Fruit fly (Drosophila melanogaster) whole organism, embryonic: ENCODE measurements around the gene CG13995.

Experiments used
- Atf6 ChIP-seq: fragments of 200-800 bp; sonication (Bioruptor generic); IDR thresholded peaks from 2 replicates; pipeline ENCODE4 v1.3.6; 2022; ENCODE audit warnings: missing biosample characterization, missing genetic modification characterization
- Blimp-1 ChIP-seq: fragments of 200-800 bp; sonication (Bioruptor generic); optimal IDR thresholded peaks from 3 replicates; lab custom pipeline; 2018; ENCODE audit warnings: missing biosample characterization, missing genetic modification characterization, mild to moderate bottlenecking, moderate library complexity, missing genetic modification reagents
- CG10274 ChIP-seq: fragments of 200-800 bp; sonication (Bioruptor generic); optimal IDR thresholded peaks from 3 replicates; lab custom pipeline; 2017; ENCODE audit warnings: missing biosample characterization, mild to moderate bottlenecking, missing genetic modification characterization
- CG12299 ChIP-seq: fragments of 200-800 bp; sonication (Bioruptor generic); optimal IDR thresholded peaks from 2 replicates; lab custom pipeline; 2018; ENCODE audit warnings: missing biosample characterization, mild to moderate bottlenecking, missing genetic modification characterization
- CG13424 ChIP-seq: fragments of 200-800 bp; sonication (Bioruptor generic); optimal IDR thresholded peaks from 2 replicates; lab custom pipeline; 2019; ENCODE audit warnings: missing biosample characterization, mild to moderate bottlenecking, missing genetic modification characterization, moderate library complexity
- CG14667 ChIP-seq: fragments of 200-800 bp; sonication (Bioruptor generic); IDR thresholded peaks from 2 replicates; pipeline ENCODE4 v1.3.6; 2022; ENCODE audit warnings: missing biosample characterization, missing genetic modification characterization
- CG14860 ChIP-seq: fragments of 200-800 bp; sonication (Bioruptor generic); IDR thresholded peaks from 3 replicates; pipeline ENCODE4 v1.3.6; 2022; ENCODE audit warnings: missing biosample characterization, missing genetic modification characterization; ENCODE audit not compliant: partially characterized antibody
- CG15073 ChIP-seq: fragments of 200-800 bp; sonication (Bioruptor generic); optimal IDR thresholded peaks from 2 replicates; lab custom pipeline; 2016; ENCODE audit warnings: missing biosample characterization, missing genetic modification characterization
- CG16779 ChIP-seq: fragments of 200-800 bp; sonication (Bioruptor generic); IDR thresholded peaks from 2 replicates; pipeline ENCODE4 v1.3.6; 2022; ENCODE audit warnings: missing biosample characterization, missing genetic modification characterization
- CG30020 ChIP-seq: fragments of 200-800 bp; optimal IDR thresholded peaks from 2 replicates; lab custom pipeline; 2019; ENCODE audit warnings: missing biosample characterization, mild to moderate bottlenecking, missing genetic modification characterization, moderate library complexity
- CG31224 ChIP-seq: fragments of 200-800 bp; sonication (Bioruptor generic); IDR thresholded peaks from 2 replicates; pipeline ENCODE4 v1.3.6; 2022; ENCODE audit warnings: missing biosample characterization, missing genetic modification characterization
- CG32772 ChIP-seq: fragments of 200-800 bp; sonication (Bioruptor generic); IDR thresholded peaks from 2 replicates; pipeline ENCODE4 v1.3.6; 2022; ENCODE audit warnings: missing biosample characterization, missing genetic modification characterization
- CG3838 ChIP-seq: fragments of 200-800 bp; sonication (Bioruptor generic); optimal IDR thresholded peaks from 3 replicates; lab custom pipeline; 2016; ENCODE audit warnings: missing biosample characterization, missing genetic modification characterization
- CG4328 ChIP-seq: fragments of 200-800 bp; sonication (Bioruptor generic); optimal IDR thresholded peaks from 3 replicates; lab custom pipeline; 2017; ENCODE audit warnings: missing biosample characterization, missing genetic modification reagents, missing genetic modification characterization
- CG4820 ChIP-seq: fragments of 200-800 bp; sonication (Bioruptor generic); optimal IDR thresholded peaks from 3 replicates; lab custom pipeline; 2016; ENCODE audit warnings: missing biosample characterization, missing genetic modification characterization
- CG9727 ChIP-seq: fragments of 200-800 bp; sonication (Bioruptor generic); optimal IDR thresholded peaks from 3 replicates; lab custom pipeline; 2017; ENCODE audit warnings: missing biosample characterization, mild to moderate bottlenecking, missing genetic modification characterization
- Dek ChIP-seq: fragments of 200-800 bp; sonication (Bioruptor generic); optimal IDR thresholded peaks from 3 replicates; lab custom pipeline; 2019; ENCODE audit warnings: missing biosample characterization, mild to moderate bottlenecking, missing genetic modification characterization, moderate library complexity
- Dll ChIP-seq: fragments of 200-800 bp; sonication (Bioruptor generic); IDR thresholded peaks from 4 replicates; pipeline ENCODE4 v1.3.6; 2022; ENCODE audit warnings: missing biosample characterization, missing genetic modification characterization; ENCODE audit not compliant: partially characterized antibody
- Doc2 ChIP-seq: fragments of 200-800 bp; sonication (Bioruptor generic); IDR thresholded peaks from 2 replicates; pipeline ENCODE4 v1.3.6; 2022; ENCODE audit warnings: missing biosample characterization, missing genetic modification characterization
- Gug ChIP-seq: fragments of 200-800 bp; sonication (Bioruptor generic); IDR thresholded peaks from 4 replicates; pipeline ENCODE4 v1.3.6; 2022; ENCODE audit warnings: missing biosample characterization, missing genetic modification characterization
- HmgD ChIP-seq: fragments of 200-800 bp; sonication (Bioruptor generic); optimal IDR thresholded peaks from 3 replicates; lab custom pipeline; 2016; ENCODE audit warnings: missing biosample characterization, missing genetic modification characterization
- HmgZ ChIP-seq: fragments of 200-800 bp; sonication (Bioruptor generic); optimal IDR thresholded peaks from 2 replicates; lab custom pipeline; 2018; ENCODE audit warnings: missing biosample characterization, mild to moderate bottlenecking, missing genetic modification characterization
- Hr78 ChIP-seq, 2 experiments: fragments of 200-800 bp in 1 of 2; fragments of >200 bp in 1 of 2; sonication (Bioruptor generic) in 1 of 2; optimal IDR thresholded peaks; 2 replicates each; lab custom pipeline; 2017 to 2019; ENCODE audit warnings: missing biosample characterization in 2 of 2, missing genetic modification characterization in 2 of 2, mild to moderate bottlenecking in 1 of 2, moderate library complexity in 1 of 2
- MBD-R2 ChIP-seq: fragments of 200-800 bp; sonication (Bioruptor generic); IDR thresholded peaks from 2 replicates; pipeline ENCODE4 v1.3.6; 2022; ENCODE audit warnings: missing biosample characterization, missing genetic modification characterization
- Meics ChIP-seq: fragments of 200-800 bp; sonication (Bioruptor generic); optimal IDR thresholded peaks from 2 replicates; lab custom pipeline; 2017; ENCODE audit warnings: missing biosample characterization, mild to moderate bottlenecking, missing genetic modification characterization
- Nf-YC ChIP-seq: fragments of 200-800 bp; optimal IDR thresholded peaks from 3 replicates; lab custom pipeline; 2019; ENCODE audit warnings: missing biosample characterization, mild to moderate bottlenecking, missing genetic modification characterization, moderate library complexity
- NfI ChIP-seq: fragments of 200-800 bp; sonication (Bioruptor generic); optimal IDR thresholded peaks from 3 replicates; lab custom pipeline; 2018; ENCODE audit warnings: missing biosample characterization, mild to moderate bottlenecking, missing genetic modification characterization, moderate library complexity
- Oaz ChIP-seq: fragments of 200-800 bp; sonication (Bioruptor generic); IDR thresholded peaks from 2 replicates; pipeline ENCODE4 v1.3.6; 2022; ENCODE audit warnings: missing biosample characterization, missing genetic modification characterization
- Oli ChIP-seq: fragments of 200-800 bp; sonication (Bioruptor generic); optimal IDR thresholded peaks from 2 replicates; lab custom pipeline; 2018; ENCODE audit warnings: missing biosample characterization, mild to moderate bottlenecking, missing genetic modification characterization, moderate library complexity
- Opbp ChIP-seq: fragments of 200-800 bp; sonication (Bioruptor generic); IDR thresholded peaks from 3 replicates; pipeline ENCODE4 v1.3.6; 2022; ENCODE audit warnings: missing biosample characterization, missing genetic modification characterization; ENCODE audit not compliant: partially characterized antibody
- Six4 ChIP-seq: fragments of 200-800 bp; sonication (Bioruptor generic); optimal IDR thresholded peaks from 2 replicates; lab custom pipeline; 2016; ENCODE audit warnings: missing biosample characterization, missing genetic modification characterization
- Stat92E ChIP-seq, 3 experiments: fragments of >200 bp in 2 of 3; fragments of 200-800 bp in 1 of 3; sonication (Bioruptor generic) in 1 of 3; optimal IDR thresholded peaks; 2 replicates each; lab custom pipeline; 2017 to 2019; ENCODE audit warnings: missing biosample characterization in 3 of 3, missing genetic modification characterization in 3 of 3, mild to moderate bottlenecking in 1 of 3, moderate library complexity in 1 of 3
- ab ChIP-seq: fragments of 200-800 bp; sonication (Bioruptor generic); optimal IDR thresholded peaks from 2 replicates; lab custom pipeline; 2016; ENCODE audit warnings: missing biosample characterization, missing genetic modification characterization
- ara ChIP-seq: fragments of 200-800 bp; sonication (Bioruptor generic); IDR thresholded peaks from 2 replicates; pipeline ENCODE4 v1.3.6; 2022; ENCODE audit warnings: missing biosample characterization, missing genetic modification characterization
- az2 ChIP-seq: fragments of 200-800 bp; sonication (Bioruptor generic); optimal IDR thresholded peaks from 3 replicates; lab custom pipeline; 2016; ENCODE audit warnings: missing biosample characterization, missing genetic modification characterization
- bbx ChIP-seq: fragments of 200-800 bp; sonication (Bioruptor generic); IDR thresholded peaks from 2 replicates; pipeline ENCODE4 v1.3.6; 2022; ENCODE audit warnings: missing biosample characterization, missing genetic modification characterization; ENCODE audit not compliant: partially characterized antibody
- bigmax ChIP-seq: fragments of 200-800 bp; sonication (Bioruptor generic); optimal IDR thresholded peaks from 2 replicates; lab custom pipeline; 2018; ENCODE audit warnings: missing biosample characterization, mild to moderate bottlenecking, missing genetic modification characterization
- cas ChIP-seq: fragments of 200-800 bp; sonication (Bioruptor generic); IDR thresholded peaks from 2 replicates; pipeline ENCODE4 v1.3.6; 2022; ENCODE audit warnings: missing biosample characterization, missing genetic modification characterization
- crol ChIP-seq: fragments of 200-800 bp; sonication (Bioruptor generic); IDR thresholded peaks from 2 replicates; pipeline ENCODE4 v1.3.6; 2022; ENCODE audit warnings: missing biosample characterization, missing genetic modification characterization
- dpn ChIP-seq, 2 experiments: fragments of 200-800 bp; sonication (Bioruptor generic); optimal IDR thresholded peaks; 3 replicates each; lab custom pipeline; 2016; ENCODE audit warnings: missing biosample characterization in 2 of 2, missing genetic modification characterization in 2 of 2
- exex ChIP-seq: fragments of 200-800 bp; sonication (Bioruptor generic); optimal IDR thresholded peaks from 4 replicates; lab custom pipeline; 2018; ENCODE audit warnings: missing biosample characterization, mild to moderate bottlenecking, missing genetic modification characterization, moderate library complexity
- hkb ChIP-seq, 2 experiments: fragments of 200-800 bp in 1 of 2; fragments of >200 bp in 1 of 2; sonication (Bioruptor generic) in 1 of 2; IDR thresholded peaks in 1 of 2; optimal IDR thresholded peaks in 1 of 2; 2 replicates each; pipeline versions ENCODE4 v1.3.6 to Lab custom; 2017 to 2022; ENCODE audit warnings: missing biosample characterization in 1 of 2, missing genetic modification characterization in 1 of 2
- luna ChIP-seq: fragments of 200-800 bp; sonication (Bioruptor generic); optimal IDR thresholded peaks from 2 replicates; lab custom pipeline; 2016; ENCODE audit warnings: missing biosample characterization, missing genetic modification characterization
- mirr ChIP-seq: fragments of 200-800 bp; sonication (Bioruptor generic); optimal IDR thresholded peaks from 3 replicates; lab custom pipeline; 2018; ENCODE audit warnings: missing biosample characterization, mild to moderate bottlenecking, missing genetic modification characterization
- pros ChIP-seq: fragments of 200-800 bp; sonication (Bioruptor generic); optimal IDR thresholded peaks from 3 replicates; lab custom pipeline; 2019; ENCODE audit warnings: missing biosample characterization, mild to moderate bottlenecking, missing genetic modification characterization, moderate library complexity
- pum ChIP-seq: fragments of 200-800 bp; sonication (Bioruptor generic); optimal IDR thresholded peaks from 2 replicates; lab custom pipeline; 2016; ENCODE audit warnings: missing biosample characterization, missing genetic modification characterization
- shn ChIP-seq: fragments of 200-800 bp; sonication (Bioruptor generic); optimal IDR thresholded peaks from 3 replicates; lab custom pipeline; 2016; ENCODE audit warnings: missing biosample characterization, missing genetic modification characterization
- sr ChIP-seq: fragments of 200-800 bp; sonication (Bioruptor generic); IDR thresholded peaks from 3 replicates; pipeline ENCODE4 v1.3.6; 2022; ENCODE audit warnings: missing biosample characterization, missing genetic modification characterization
- ttk ChIP-seq: fragments of 200-800 bp; sonication (Bioruptor generic); IDR thresholded peaks from 2 replicates; pipeline ENCODE4 v2.1.2; 2022; ENCODE audit warnings: missing biosample characterization, missing genetic modification characterization
- wek ChIP-seq: fragments of 200-800 bp; sonication (Bioruptor generic); optimal IDR thresholded peaks from 3 replicates; lab custom pipeline; 2018; ENCODE audit warnings: missing biosample characterization, mild to moderate bottlenecking, missing genetic modification characterization, moderate library complexity

CG13995 gene

DNA sequence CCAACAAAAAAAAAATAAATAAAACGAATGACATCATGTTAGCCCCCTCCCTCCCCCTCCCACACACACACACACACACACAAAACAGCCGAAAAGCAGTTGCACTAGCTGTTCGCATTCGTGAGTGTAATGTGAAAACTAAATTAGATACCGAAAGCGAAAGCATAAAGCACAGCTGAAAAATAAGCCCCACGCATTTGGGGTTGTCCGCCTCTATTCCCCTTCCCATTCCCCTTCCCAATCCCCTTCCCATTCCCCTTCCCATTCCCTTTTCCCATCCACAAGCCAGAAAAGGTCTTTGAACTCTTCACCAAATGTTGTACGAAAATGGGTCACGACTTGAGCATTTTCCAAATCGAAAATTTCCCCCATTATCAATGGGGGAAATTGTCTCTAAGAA, 21.2 kb downstream of the CG13995 start (continued):
- TF ChIP-seq bigmax (no peak), pros (GFP tag; lab: Kevin White, UChicago) (peak; percentile 90), CG31224 (GFP tag; lab: Robert Waterston, UW) (no peak), Oaz (no peak), Doc2 (GFP tag; lab: Robert Waterston, UW) (no peak), Dll (GFP tag; lab: Robert Waterston, UW) (0 out of 4 replicates have a peak, but pooled peaks have one; percentile 13), az2 (no peak), ttk (GFP tag; lab: Robert Waterston, UW) (peak; percentile 70; the same call in 1 of the 2 replicates), exex (no peak), luna (no peak), CG12299 (tag; lab: Kevin White, UChicago) (no peak), CG32772 (GFP tag; lab: Robert Waterston, UW) (no peak), CG14860 (GFP tag; lab: Robert Waterston, UW) (no peak), Oli (tag; lab: Kevin White, UChicago) (no peak), CG4328 (GFP tag; lab: Kevin White, UChicago) (no peak), cas (GFP tag; lab: Robert Waterston, UW) (no peak), hkb (optimal IDR thresholded peaks at IDR 0.05; lab: Kevin White, UChicago) (no peak), hkb (GFP tag; IDR thresholded peaks at IDR 0.05; lab: Robert Waterston, UW) (no peak), wek (GFP tag; lab: Kevin White, UChicago) (no peak), CG14667 (GFP tag; lab: Robert Waterston, UW) (no peak), CG10274 (GFP tag; lab: Kevin White, UChicago) (no peak), mirr (GFP tag; lab: Kevin White, UChicago) (no peak), Nf-YC (tag; lab: Kevin White, UChicago) (no peak), Six4 (GFP tag; lab: Kevin White, UChicago) (no peak), pum (no peak), ara (GFP tag; lab: Robert Waterston, UW) (peak; percentile 22; the same call in 1 of the 2 replicates), MBD-R2 (GFP tag; lab: Robert Waterston, UW) (no peak), bbx (GFP tag; lab: Robert Waterston, UW) (0 out of 2 replicates have a peak, but pooled peaks have one; percentile 29), Opbp (GFP tag; lab: Robert Waterston, UW) (peak; percentile 43; the same call in 1 of the 3 replicates), HmgZ (tag; lab: Kevin White, UChicago) (no peak), Hr78 (GFP tag; optimal IDR thresholded peaks at IDR 0.05; lab: Kevin White, UChicago) (peak in 1 of 2 experiments; percentile 19), CG13424 (tag; lab: Kevin White, UChicago) (no peak), CG3838 (GFP tag; lab: Kevin White, UChicago) (no peak), CG15073 (GFP tag; lab: Kevin White, UChicago) (no peak), ab (GFP tag; lab: Kevin White, UChicago) (no peak), Blimp-1 (GFP tag; lab: Kevin White, UChicago) (peak; percentile 98), Gug (GFP tag; lab: Robert Waterston, UW) (no peak), sr (GFP tag; lab: Robert Waterston, UW) (peak; percentile 66; the same call in 2 of the 3 replicates), Meics (GFP tag; lab: Kevin White, UChicago) (no peak), NfI (GFP tag; lab: Kevin White, UChicago) (no peak), crol (GFP tag; lab: Robert Waterston, UW) (peak; percentile 98), Atf6 (GFP tag; lab: Robert Waterston, UW) (no peak), CG16779 (no peak), shn (GFP tag; lab: Kevin White, UChicago) (no peak), CG4820 (GFP tag; lab: Kevin White, UChicago) (no peak), CG30020 (tag; lab: Kevin White, UChicago) (no peak), Dek (tag; lab: Kevin White, UChicago) (no peak), HmgD (GFP tag; lab: Kevin White, UChicago) (no peak), Stat92E (GFP tag; optimal IDR thresholded peaks at IDR 0.05; lab: Kevin White, UChicago) (no peak), CG9727 (GFP tag; lab: Kevin White, UChicago) (no peak), dpn (GFP tag; optimal IDR thresholded peaks at IDR 0.05; lab: Kevin White, UChicago) (no peak)
